Fruit fly (Drosophila melanogaster) whole organism, pupa: ENCODE results near the gene Osi23.

Source experiments
- CG10348 ChIP-seq: fragments of 200-800 bp; sonication (Bioruptor generic); IDR thresholded peaks from 2 replicates; pipeline ENCODE4 v1.3.6; 2022; ENCODE audit warnings: missing biosample characterization, missing genetic modification characterization
- CG12605 ChIP-seq: fragments of 200-800 bp; sonication (Bioruptor generic); IDR thresholded peaks from 2 replicates; pipeline ENCODE4 v1.3.6; 2022; ENCODE audit warnings: missing biosample characterization, missing genetic modification characterization
- CG13204 ChIP-seq: fragments of 200-800 bp; sonication (Bioruptor generic); optimal IDR thresholded peaks from 2 replicates; lab custom pipeline; 2018; ENCODE audit warnings: missing biosample characterization, mild to moderate bottlenecking, missing genetic modification characterization, moderate library complexity
- CG14655 ChIP-seq: fragments of 200-800 bp; sonication (Bioruptor generic); optimal IDR thresholded peaks from 3 replicates; lab custom pipeline; 2017; ENCODE audit warnings: mild to moderate bottlenecking, missing biosample characterization, missing genetic modification reagents, missing genetic modification characterization
- CG15710 ChIP-seq: fragments of 200-800 bp; sonication (Bioruptor generic); optimal IDR thresholded peaks from 2 replicates; lab custom pipeline; 2018; ENCODE audit warnings: missing biosample characterization, mild to moderate bottlenecking, missing genetic modification characterization, moderate library complexity
- CG17806 ChIP-seq: fragments of 200-800 bp; sonication (Bioruptor generic); optimal IDR thresholded peaks from 2 replicates; lab custom pipeline; 2018; ENCODE audit warnings: missing biosample characterization, mild to moderate bottlenecking, missing genetic modification characterization, moderate library complexity
- CG32121 ChIP-seq: fragments of 200-800 bp; sonication (Bioruptor generic); IDR thresholded peaks from 2 replicates; pipeline ENCODE4 v1.3.6; 2022; ENCODE audit warnings: missing biosample characterization, missing genetic modification characterization
- CG34367 ChIP-seq: fragments of 200-800 bp; sonication (Bioruptor generic); optimal IDR thresholded peaks from 2 replicates; lab custom pipeline; 2018; ENCODE audit warnings: missing biosample characterization, mild to moderate bottlenecking, missing genetic modification characterization
- CG4496 ChIP-seq: fragments of 200-800 bp; sonication (Bioruptor generic); IDR thresholded peaks from 3 replicates; pipeline ENCODE4 v1.3.6; 2022; ENCODE audit warnings: missing biosample characterization, missing genetic modification characterization
- CG8159 ChIP-seq: fragments of 200-800 bp; sonication (Bioruptor generic); optimal IDR thresholded peaks from 3 replicates; lab custom pipeline; 2018; ENCODE audit warnings: missing biosample characterization, mild to moderate bottlenecking, missing genetic modification characterization, moderate library complexity
- CG8301 ChIP-seq: fragments of 200-800 bp; sonication (Bioruptor generic); optimal IDR thresholded peaks from 2 replicates; lab custom pipeline; 2018; ENCODE audit warnings: missing biosample characterization, mild to moderate bottlenecking, missing genetic modification characterization
- CG9948 ChIP-seq: fragments of 200-800 bp; sonication (Bioruptor generic); optimal IDR thresholded peaks from 2 replicates; lab custom pipeline; 2018; ENCODE audit warnings: missing biosample characterization, mild to moderate bottlenecking, missing genetic modification characterization, moderate library complexity
- D1 ChIP-seq: fragments of 200-800 bp; sonication (Bioruptor generic); optimal IDR thresholded peaks from 2 replicates; lab custom pipeline; 2018; ENCODE audit warnings: missing biosample characterization, mild to moderate bottlenecking, missing genetic modification characterization, moderate library complexity
- EcR ChIP-seq: fragments of 200-800 bp; sonication (Bioruptor generic); optimal IDR thresholded peaks from 3 replicates; lab custom pipeline; 2019; ENCODE audit warnings: missing biosample characterization, missing genetic modification characterization, mild to moderate bottlenecking, moderate library complexity, missing genetic modification reagents
- Ets98B ChIP-seq: fragments of 200-800 bp; sonication (Bioruptor generic); IDR thresholded peaks from 2 replicates; pipeline ENCODE4 v1.3.6; 2022; ENCODE audit warnings: missing biosample characterization, missing genetic modification characterization
- Pif1A ChIP-seq: fragments of 200-800 bp; sonication (Bioruptor generic); optimal IDR thresholded peaks from 3 replicates; lab custom pipeline; 2016; ENCODE audit warnings: missing biosample characterization, missing genetic modification characterization
- Pif1B ChIP-seq: fragments of 200-800 bp; sonication (Bioruptor generic); optimal IDR thresholded peaks from 3 replicates; lab custom pipeline; 2016; ENCODE audit warnings: missing biosample characterization, missing genetic modification characterization
- Snoo ChIP-seq: fragments of 200-800 bp; sonication (Bioruptor generic); optimal IDR thresholded peaks from 3 replicates; lab custom pipeline; 2017; ENCODE audit warnings: missing biosample characterization, mild to moderate bottlenecking, missing genetic modification characterization, inconsistent platforms
- fd96Ca ChIP-seq: fragments of 200-800 bp; sonication (Bioruptor generic); IDR thresholded peaks from 3 replicates; pipeline ENCODE4 v1.3.6; 2022; ENCODE audit warnings: missing biosample characterization, missing genetic modification characterization
- gl ChIP-seq: fragments of 200-800 bp; sonication (Bioruptor generic); optimal IDR thresholded peaks from 2 replicates; lab custom pipeline; 2018; ENCODE audit warnings: missing biosample characterization, mild to moderate bottlenecking, missing genetic modification characterization
- rn ChIP-seq: fragments of 200-800 bp; sonication (Bioruptor generic); IDR thresholded peaks from 2 replicates; pipeline ENCODE4 v1.3.6; 2022; ENCODE audit warnings: missing biosample characterization, missing genetic modification characterization

Osi23 gene

DNA sequence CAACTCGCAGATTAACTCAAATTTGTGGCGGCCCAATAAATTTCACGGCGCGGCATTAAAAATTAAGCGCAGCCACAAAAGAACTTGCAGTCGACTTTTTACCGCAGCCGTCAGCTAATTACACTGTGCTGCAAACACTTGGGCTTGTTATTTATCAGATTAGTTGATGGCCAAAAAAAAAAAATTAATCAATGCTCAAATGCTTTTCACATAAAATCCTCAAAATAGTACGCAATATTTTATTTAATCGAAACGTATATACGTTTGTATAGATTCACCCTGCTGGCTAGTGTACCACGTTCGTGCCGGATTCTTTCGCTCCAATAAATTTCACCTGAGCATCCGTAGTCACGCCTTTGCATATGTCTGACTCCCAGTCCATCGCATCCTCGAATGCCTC, 31.1 kb downstream of the Osi23 start:
- TF ChIP-seq CG34367 (tag; lab: Kevin White, UChicago) (no peak), CG17806 (tag; lab: Kevin White, UChicago) (no peak), CG13204 (GFP tag; lab: Kevin White, UChicago) (no peak), EcR (no peak), CG10348 (no peak), CG9948 (tag; lab: Kevin White, UChicago) (peak; percentile 36), CG8159 (peak; percentile 52), rn (no peak), CG4496 (no peak; the same call in 2 of the 3 replicates), CG32121 (no peak), CG15710 (peak; percentile 33), gl (tag; lab: Kevin White, UChicago) (no peak), CG14655 (GFP tag; lab: Kevin White, UChicago) (peak; percentile 26), Snoo (tag; lab: Kevin White, UChicago) (peak; percentile 48), Ets98B (GFP tag; lab: Robert Waterston, UW) (no peak), fd96Ca (GFP tag; lab: Robert Waterston, UW) (peak; percentile 47; the same call in 2 of the 3 replicates), CG8301 (tag; lab: Kevin White, UChicago) (no peak), Pif1A (GFP tag; lab: Kevin White, UChicago) (peak; percentile 41), D1 (tag; lab: Kevin White, UChicago) (no peak), CG12605 (GFP tag; lab: Robert Waterston, UW) (peak; percentile 49; the same call in 1 of the 2 replicates), Pif1B (peak; percentile 13)

DNA sequence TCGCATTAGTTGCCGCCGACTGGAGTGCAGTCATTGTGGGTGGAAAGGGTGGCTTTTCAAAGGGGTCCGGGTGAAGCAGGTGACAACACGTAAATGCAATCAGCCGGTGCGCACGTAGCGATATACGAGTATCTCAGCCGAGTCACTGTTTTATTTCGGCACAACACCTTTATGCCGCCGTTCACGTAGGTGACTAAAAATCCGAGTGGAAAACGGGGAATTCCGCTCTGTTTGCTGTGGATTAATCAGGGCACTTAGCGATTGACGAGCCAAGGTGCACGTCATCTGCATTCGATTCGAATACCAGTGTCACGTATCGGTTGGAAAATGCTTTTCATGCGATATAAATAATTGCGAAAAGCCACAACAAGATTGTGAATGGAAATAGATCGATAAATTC, 38.4 kb downstream of the Osi23 start:
- no peak for TF ChIP-seq CG9948 (tag; lab: Kevin White, UChicago)
- TF ChIP-seq Pif1A (GFP tag; lab: Kevin White, UChicago), result no peak
- TF ChIP-seq D1 (tag; lab: Kevin White, UChicago), result no peak
- no peak for TF ChIP-seq CG10348
- TF ChIP-seq CG4496, result no peak
- no peak for TF ChIP-seq Pif1B
- TF ChIP-seq CG8301 (tag; lab: Kevin White, UChicago), result no peak
- no peak for TF ChIP-seq rn
- no peak for TF ChIP-seq gl (tag; lab: Kevin White, UChicago)
- TF ChIP-seq CG13204 (GFP tag; lab: Kevin White, UChicago), result no peak
- no peak for TF ChIP-seq Ets98B (GFP tag; lab: Robert Waterston, UW)
- no peak for TF ChIP-seq Snoo (tag; lab: Kevin White, UChicago)
- TF ChIP-seq EcR, result no peak
- no peak for TF ChIP-seq CG14655 (GFP tag; lab: Kevin White, UChicago)
